Fruit fly (Drosophila melanogaster): ENCODE results near the gene ouib.

Gene ouib

dm6 chr3R:8711890-8712449, 13.3 kb upstream of the ouib start (continued):
- 0 out of 3 replicates have a peak, but pooled peaks have one; percentile 26 for TF ChIP-seq Optix (GFP tag; IDR thresholded peaks at IDR 0.05)
- no peak for TF ChIP-seq NK7.1 (GFP tag; optimal IDR thresholded peaks at IDR 0.05)
- TF ChIP-seq sna (GFP tag; IDR thresholded peaks at IDR 0.05; ENCODE audit: partially characterized antibody) = no peak
- peak; percentile 61 for TF ChIP-seq Sox102F (GFP tag; optimal IDR thresholded peaks at IDR 0.05)
- peak; percentile 17 for TF ChIP-seq Sox100B (GFP tag; optimal IDR thresholded peaks at IDR 0.05)
- no peak for TF ChIP-seq wor (GFP tag; IDR thresholded peaks at IDR 0.05)
- no peak for TF ChIP-seq ERR (GFP tag; optimal IDR thresholded peaks at IDR 0.05)
- no peak for TF ChIP-seq CG2129 (GFP tag; IDR thresholded peaks at IDR 0.05; ENCODE audit: partially characterized antibody)
- TF ChIP-seq CG3163 (GFP tag; optimal IDR thresholded peaks at IDR 0.05) = peak; percentile 1
- no peak for TF ChIP-seq D (optimal IDR thresholded peaks at IDR 0.05)
- TF ChIP-seq D (GFP tag; optimal IDR thresholded peaks at IDR 0.05) = no peak
- no peak for TF ChIP-seq CG6765 (GFP tag; optimal IDR thresholded peaks at IDR 0.05)
- TF ChIP-seq CG17568 (GFP tag; optimal IDR thresholded peaks at IDR 0.05) = no peak
- no peak for TF ChIP-seq Myb (GFP tag; optimal IDR thresholded peaks at IDR 0.05)
- peak; percentile 19 for TF ChIP-seq CG17385 (GFP tag; optimal IDR thresholded peaks at IDR 0.05)
- no peak for TF ChIP-seq knrl (GFP tag; IDR thresholded peaks at IDR 0.05; ENCODE audit: partially characterized antibody)
- no peak for TF ChIP-seq Neu2 (GFP tag; optimal IDR thresholded peaks at IDR 0.05; ENCODE audit: borderline replicate concordance)
- no peak for TF ChIP-seq CG6254 (GFP tag; optimal IDR thresholded peaks at IDR 0.05)
- peak; percentile 8 for TF ChIP-seq CG2712 (tag; optimal IDR thresholded peaks at IDR 0.05)
- TF ChIP-seq CG7357 (GFP tag; IDR thresholded peaks at IDR 0.05) = no peak
- no peak for TF ChIP-seq CG15011 (GFP tag; optimal IDR thresholded peaks at IDR 0.05)
- no peak for TF ChIP-seq dimm (GFP tag; IDR thresholded peaks at IDR 0.05)
- no peak for TF ChIP-seq chif (GFP tag; optimal IDR thresholded peaks at IDR 0.05)
- no peak for TF ChIP-seq shn (GFP tag; optimal IDR thresholded peaks at IDR 0.05)
- peak; percentile 42 for TF ChIP-seq ttk (GFP tag; IDR thresholded peaks at IDR 0.05)
- TF ChIP-seq CG11398 (GFP tag; optimal IDR thresholded peaks at IDR 0.05) = no peak
- TF ChIP-seq gsb-n (tag; optimal IDR thresholded peaks at IDR 0.05) = no peak
- peak; percentile 37 for TF ChIP-seq CG2678 (tag; optimal IDR thresholded peaks at IDR 0.05)
- no peak for TF ChIP-seq Ssrp (tag; optimal IDR thresholded peaks at IDR 0.05)
- no peak for TF ChIP-seq scrt (GFP tag; optimal IDR thresholded peaks at IDR 0.05)
- TF ChIP-seq CG13424 (tag; optimal IDR thresholded peaks at IDR 0.05) = peak; percentile 17
- no peak for TF ChIP-seq mld (GFP tag; IDR thresholded peaks at IDR 0.05; ENCODE audit: partially characterized antibody)
- TF ChIP-seq Hr51 (GFP tag; optimal IDR thresholded peaks at IDR 0.05) = peak in 1 of 2 experiments; percentile 63
- TF ChIP-seq fu2 (GFP tag; optimal IDR thresholded peaks at IDR 0.05) = no peak
- TF ChIP-seq ara (GFP tag; IDR thresholded peaks at IDR 0.05) = no peak
- TF ChIP-seq CG17912 (GFP tag; optimal IDR thresholded peaks at IDR 0.05) = no peak
- TF ChIP-seq ac (GFP tag; optimal IDR thresholded peaks at IDR 0.05) = no peak
- TF ChIP-seq Sry-β (GFP tag; optimal IDR thresholded peaks at IDR 0.05) = no peak
- TF ChIP-seq sima (GFP tag; optimal IDR thresholded peaks at IDR 0.05) = no peak
- no peak for TF ChIP-seq Hmx (GFP tag; optimal IDR thresholded peaks at IDR 0.05)
- no peak for TF ChIP-seq Oaz (GFP tag; IDR thresholded peaks at IDR 0.05)
- TF ChIP-seq zfh2 (GFP tag; optimal IDR thresholded peaks at IDR 0.05) = no peak
- peak; percentile 29 for TF ChIP-seq nmo (GFP tag; optimal IDR thresholded peaks at IDR 0.05)
- TF ChIP-seq CG7839 (tag; optimal IDR thresholded peaks at IDR 0.05) = peak; percentile 24
- TF ChIP-seq gce (GFP tag; IDR thresholded peaks at IDR 0.05) = no peak
- TF ChIP-seq hkb (optimal IDR thresholded peaks at IDR 0.05) = no peak
- TF ChIP-seq hkb (GFP tag; IDR thresholded peaks at IDR 0.05) = peak; percentile 52; the same call in 1 of the 2 replicates
- TF ChIP-seq Atf-2 (GFP tag; optimal IDR thresholded peaks at IDR 0.05) = no peak
- TF ChIP-seq CG17361 (GFP tag; IDR thresholded peaks at IDR 0.05) = no peak
- TF ChIP-seq bab2 (GFP tag; optimal IDR thresholded peaks at IDR 0.05) = no peak
- TF ChIP-seq ewg (GFP tag; optimal IDR thresholded peaks at IDR 0.05) = no peak
